Worm (Caenorhabditis elegans) whole organism, L3 larva: ENCODE data around the gene tap-1.

Experiments
- R02D3.7 ChIP-seq: fragments of 150-350 bp; optimal IDR thresholded peaks from 2 replicates; lab custom pipeline; 2014; ENCODE audit warnings: missing biosample characterization, missing genetic modification characterization
- ZK546.5 ChIP-seq: sonication (generic microtip); optimal IDR thresholded peaks from 2 replicates; lab custom pipeline; 2017; ENCODE audit warnings: missing biosample characterization, missing genetic modification characterization
- aly-2 ChIP-seq: fragments of 150-350 bp; optimal IDR thresholded peaks from 2 replicates; lab custom pipeline; 2014; ENCODE audit warnings: missing biosample characterization, missing genetic modification characterization
- ama-1 ChIP-seq: fragments of 150-350 bp; optimal IDR thresholded peaks from 2 replicates; lab custom pipeline; 2018
- ceh-16 ChIP-seq: sonication (generic microtip); optimal IDR thresholded peaks from 2 replicates; lab custom pipeline; 2017; ENCODE audit warnings: missing biosample characterization, missing genetic modification characterization
- ceh-28 ChIP-seq: fragments of 150-350 bp; optimal IDR thresholded peaks from 2 replicates; lab custom pipeline; 2014; ENCODE audit warnings: missing biosample characterization, missing genetic modification reagents, missing genetic modification characterization
- ceh-82 ChIP-seq: fragments of 150-350 bp; optimal IDR thresholded peaks from 2 replicates; lab custom pipeline; 2014; ENCODE audit warnings: missing biosample characterization, missing genetic modification characterization
- ceh-9 ChIP-seq: sonication (generic microtip); optimal IDR thresholded peaks from 2 replicates; lab custom pipeline; 2018; ENCODE audit warnings: missing biosample characterization, missing genetic modification characterization
- daf-12 ChIP-seq: fragments of 150-350 bp; optimal IDR thresholded peaks from 2 replicates; lab custom pipeline; 2014; ENCODE audit warnings: missing biosample characterization, missing genetic modification reagents, missing genetic modification characterization
- egl-27 ChIP-seq: sonication (generic microtip); optimal IDR thresholded peaks from 4 replicates; lab custom pipeline; 2017; ENCODE audit warnings: missing biosample characterization, missing genetic modification reagents, missing genetic modification characterization
- egl-5 ChIP-seq: fragments of 150-350 bp; optimal IDR thresholded peaks from 2 replicates; lab custom pipeline; 2017; ENCODE audit warnings: missing biosample characterization, missing genetic modification reagents, missing genetic modification characterization, inconsistent platforms
- elt-1 ChIP-seq: fragments of 150-350 bp; optimal IDR thresholded peaks from 2 replicates; lab custom pipeline; 2014; ENCODE audit warnings: missing biosample characterization, missing genetic modification characterization
- elt-2 ChIP-seq: sonication (generic microtip); optimal IDR thresholded peaks from 2 replicates; lab custom pipeline; 2016; ENCODE audit warnings: missing genetic modification reagents, mild to moderate bottlenecking, missing genetic modification characterization, missing compliant biosample characterization
- elt-3 ChIP-seq, 3 experiments: fragments of 150-350 bp in 1 of 3; sonication (generic microtip) in 2 of 3; optimal IDR thresholded peaks; 2 replicates in 2 of 3; 4 replicates in 1 of 3; lab custom pipeline; 2014 to 2017; ENCODE audit warnings: missing biosample characterization in 3 of 3, missing genetic modification characterization in 3 of 3
- eor-1 ChIP-seq, 2 experiments: fragments of 150-350 bp; optimal IDR thresholded peaks; 2 replicates each; lab custom pipeline; 2014 to 2018; ENCODE audit warnings: missing biosample characterization in 2 of 2, missing genetic modification characterization in 2 of 2
- fkh-10 ChIP-seq: sonication (generic microtip); optimal IDR thresholded peaks from 2 replicates; lab custom pipeline; 2017; ENCODE audit warnings: missing biosample characterization, missing genetic modification reagents, missing genetic modification characterization
- fkh-2 ChIP-seq: fragments of 150-350 bp; optimal IDR thresholded peaks from 2 replicates; lab custom pipeline; 2014; ENCODE audit warnings: missing biosample characterization, missing genetic modification reagents, missing genetic modification characterization
- fos-1 ChIP-seq: fragments of 150-350 bp; optimal IDR thresholded peaks from 2 replicates; lab custom pipeline; 2014; ENCODE audit warnings: missing biosample characterization, missing genetic modification characterization
- hmg-11 ChIP-seq: sonication (generic microtip); optimal IDR thresholded peaks from 2 replicates; lab custom pipeline; 2016; ENCODE audit warnings: missing genetic modification characterization, missing compliant biosample characterization
- jun-1 ChIP-seq: fragments of 150-350 bp; optimal IDR thresholded peaks from 2 replicates; lab custom pipeline; 2014; ENCODE audit warnings: missing biosample characterization, missing genetic modification reagents, missing genetic modification characterization
- lin-15B ChIP-seq: fragments of 150-350 bp; optimal IDR thresholded peaks from 2 replicates; lab custom pipeline; 2014; ENCODE audit warnings: missing biosample characterization, missing genetic modification characterization
- lin-39 ChIP-seq: fragments of 150-350 bp; optimal IDR thresholded peaks from 2 replicates; lab custom pipeline; 2018; ENCODE audit warnings: missing biosample characterization, missing genetic modification reagents, missing genetic modification characterization
- lsy-12 ChIP-seq: sonication (generic microtip); optimal IDR thresholded peaks from 2 replicates; lab custom pipeline; 2016; ENCODE audit warnings: mild to moderate bottlenecking, missing genetic modification characterization, missing compliant biosample characterization
- mdl-1 ChIP-seq: fragments of 150-350 bp; optimal IDR thresholded peaks from 2 replicates; lab custom pipeline; 2014; ENCODE audit warnings: missing biosample characterization, missing genetic modification characterization
- mml-1 ChIP-seq: fragments of 150-350 bp; sonication (generic microtip); optimal IDR thresholded peaks from 3 replicates; lab custom pipeline; 2014; ENCODE audit warnings: missing biosample characterization, missing genetic modification characterization
- nfya-1 ChIP-seq: sonication (generic microtip); optimal IDR thresholded peaks from 2 replicates; lab custom pipeline; 2017; ENCODE audit warnings: missing genetic modification characterization, mild to moderate bottlenecking, missing compliant biosample characterization, antibody characterized with exemption, moderate library complexity; ENCODE audit not compliant: insufficient read depth
- nhr-11 ChIP-seq: fragments of 150-350 bp; optimal IDR thresholded peaks from 2 replicates; lab custom pipeline; 2014; ENCODE audit warnings: missing biosample characterization, missing genetic modification characterization
- nhr-12 ChIP-seq: fragments of 150-350 bp; optimal IDR thresholded peaks from 2 replicates; lab custom pipeline; 2014; ENCODE audit warnings: missing biosample characterization, missing genetic modification characterization
- nhr-23 ChIP-seq: fragments of 150-350 bp; optimal IDR thresholded peaks from 2 replicates; lab custom pipeline; 2014; ENCODE audit warnings: missing biosample characterization, missing genetic modification reagents, missing genetic modification characterization
- nhr-237 ChIP-seq: fragments of 150-350 bp; optimal IDR thresholded peaks from 2 replicates; lab custom pipeline; 2014; ENCODE audit warnings: missing biosample characterization, missing genetic modification characterization
- nhr-25 ChIP-seq: sonication (generic microtip); optimal IDR thresholded peaks from 2 replicates; lab custom pipeline; 2017; ENCODE audit warnings: missing biosample characterization, missing genetic modification characterization
- nhr-28 ChIP-seq: fragments of 150-350 bp; optimal IDR thresholded peaks from 2 replicates; lab custom pipeline; 2014; ENCODE audit warnings: missing biosample characterization, missing genetic modification characterization
- nhr-43 ChIP-seq: sonication (generic microtip); optimal IDR thresholded peaks from 2 replicates; lab custom pipeline; 2016; ENCODE audit warnings: mild to moderate bottlenecking, missing genetic modification characterization, missing compliant biosample characterization; ENCODE audit not compliant: poor library complexity, severe bottlenecking
- nhr-76 ChIP-seq: fragments of 150-350 bp; sonication (generic microtip); optimal IDR thresholded peaks from 5 replicates; lab custom pipeline; 2014; ENCODE audit warnings: missing biosample characterization, missing genetic modification characterization
- nhr-77 ChIP-seq: fragments of 150-350 bp; optimal IDR thresholded peaks from 2 replicates; lab custom pipeline; 2014; ENCODE audit warnings: missing biosample characterization, missing genetic modification characterization
- pha-4 ChIP-seq: fragments of 150-350 bp; optimal IDR thresholded peaks from 2 replicates; lab custom pipeline; 2014; ENCODE audit warnings: missing biosample characterization, missing genetic modification reagents, missing genetic modification characterization
- pqm-1 ChIP-seq: fragments of 150-350 bp; optimal IDR thresholded peaks from 2 replicates; lab custom pipeline; 2017; ENCODE audit warnings: missing biosample characterization, missing genetic modification characterization, inconsistent platforms
- sea-2 ChIP-seq: fragments of 150-350 bp; sonication (generic microtip); optimal IDR thresholded peaks from 4 replicates; lab custom pipeline; 2014; ENCODE audit warnings: missing biosample characterization, missing genetic modification reagents, missing genetic modification characterization
- skn-1 ChIP-seq: fragments of 150-350 bp; optimal IDR thresholded peaks from 2 replicates; lab custom pipeline; 2014; ENCODE audit warnings: missing biosample characterization, missing genetic modification characterization
- snpc-4 ChIP-seq: fragments of 150-350 bp; optimal IDR thresholded peaks from 2 replicates; lab custom pipeline; 2014; ENCODE audit warnings: missing biosample characterization, missing genetic modification characterization
- tbx-2 ChIP-seq: sonication (generic microtip); optimal IDR thresholded peaks from 2 replicates; lab custom pipeline; 2016; ENCODE audit warnings: mild to moderate bottlenecking, missing genetic modification characterization, missing compliant biosample characterization
- unc-39 ChIP-seq: sonication (generic microtip); optimal IDR thresholded peaks from 4 replicates; lab custom pipeline; 2017; ENCODE audit warnings: missing biosample characterization, missing genetic modification characterization
- unc-62 ChIP-seq: fragments of 150-350 bp; sonication (generic microtip); optimal IDR thresholded peaks from 4 replicates; lab custom pipeline; 2014; ENCODE audit warnings: missing biosample characterization, missing genetic modification reagents, missing genetic modification characterization
- zag-1 ChIP-seq: fragments of 150-350 bp; optimal IDR thresholded peaks from 2 replicates; lab custom pipeline; 2014; ENCODE audit warnings: missing biosample characterization, missing genetic modification characterization
- ztf-11 ChIP-seq: fragments of 150-350 bp; optimal IDR thresholded peaks from 2 replicates; lab custom pipeline; 2014; ENCODE audit warnings: missing biosample characterization, missing genetic modification characterization
- ztf-4 ChIP-seq: fragments of 150-350 bp; optimal IDR thresholded peaks from 2 replicates; lab custom pipeline; 2014; ENCODE audit warnings: missing biosample characterization, missing genetic modification characterization

tap-1 gene

ce11 chrX:14549709-14550199 lies 39.7 kb upstream of the tap-1 start, which contains the start of gene ram-5:
Gene ram-5 (plus strand): TSS chrX:14550149.
- no peak for TF ChIP-seq hmg-11 (tag; lab: Kevin White, UChicago)
- no peak for TF ChIP-seq nhr-237 (tag; lab: Kevin White, UChicago)
- no peak for TF ChIP-seq elt-3 (tag; optimal IDR thresholded peaks at IDR 0.05; lab: Kevin White, UChicago)
- no peak for TF ChIP-seq fkh-10 (GFP tag; lab: Kevin White, UChicago)
- TF ChIP-seq lin-15B (tag; lab: Kevin White, UChicago), result no peak
- no peak for TF ChIP-seq nhr-28 (tag; lab: Kevin White, UChicago)
- no peak for TF ChIP-seq R02D3.7
- TF ChIP-seq skn-1 (tag; lab: Kevin White, UChicago), result no peak
- TF ChIP-seq nhr-11, result no peak
- no peak for TF ChIP-seq ceh-28 (tag; lab: Kevin White, UChicago)
- no peak for TF ChIP-seq sea-2 (GFP tag; lab: Kevin White, UChicago)
- no peak for TF ChIP-seq nhr-43

ce11 chrX:14556403-14556802 lies 33.0 kb upstream of the tap-1 start:
- TF ChIP-seq R02D3.7, result no peak
- no peak for TF ChIP-seq lin-39
- TF ChIP-seq jun-1 (tag; lab: Kevin White, UChicago), result no peak
- no peak for TF ChIP-seq pqm-1 (tag; lab: Kevin White, UChicago)
- no peak for TF ChIP-seq mml-1 (tag; lab: Kevin White, UChicago)
- no peak for TF ChIP-seq ceh-28 (tag; lab: Kevin White, UChicago)
- no peak for TF ChIP-seq ceh-9 (tag; lab: Kevin White, UChicago)
- TF ChIP-seq ceh-82 (tag; lab: Kevin White, UChicago), result no peak
- no peak for TF ChIP-seq nhr-25 (tag; lab: Kevin White, UChicago)
- no peak for TF ChIP-seq elt-1 (tag; lab: Kevin White, UChicago)
- TF ChIP-seq egl-27 (tag; lab: Kevin White, UChicago), result no peak

- TF ChIP-seq ZK546.5, result no peak
- no peak for TF ChIP-seq ceh-82 (tag; lab: Kevin White, UChicago)
- no peak for TF ChIP-seq ceh-16
- TF ChIP-seq lin-39, result peak; percentile 80
- peak; percentile 75 for TF ChIP-seq nfya-1 (tag; lab: Kevin White, UChicago)
- TF ChIP-seq egl-27 (tag; lab: Kevin White, UChicago), result no peak
- no peak for TF ChIP-seq nhr-12 (tag; lab: Kevin White, UChicago)
- TF ChIP-seq elt-2 (tag; lab: Kevin White, UChicago), result no peak
- TF ChIP-seq pha-4 (tag; lab: Kevin White, UChicago), result peak; percentile 60
- no peak for TF ChIP-seq ceh-9 (tag; lab: Kevin White, UChicago)
- no peak for TF ChIP-seq ztf-11 (tag; lab: Kevin White, UChicago)
- TF ChIP-seq R02D3.7, result no peak
- TF ChIP-seq elt-1 (tag; lab: Kevin White, UChicago), result no peak
- TF ChIP-seq fkh-2 (tag; lab: Kevin White, UChicago), result peak; percentile 65
- TF ChIP-seq fkh-10 (GFP tag; lab: Kevin White, UChicago), result peak; percentile 20
- TF ChIP-seq unc-62 (GFP tag; lab: Kevin White, UChicago), result no peak
- TF ChIP-seq daf-12 (tag; lab: Kevin White, UChicago), result no peak
- no peak for TF ChIP-seq lin-15B (tag; lab: Kevin White, UChicago)
- TF ChIP-seq mdl-1 (tag; lab: Kevin White, UChicago), result peak; percentile 10
- no peak for TF ChIP-seq elt-3 (tag; optimal IDR thresholded peaks at IDR 0.05; lab: Kevin White, UChicago)
- TF ChIP-seq tbx-2, result peak; percentile 47
- peak; percentile 13 for TF ChIP-seq lsy-12 (tag; lab: Kevin White, UChicago)
- TF ChIP-seq pqm-1 (tag; lab: Kevin White, UChicago), result no peak
- TF ChIP-seq nhr-23 (tag; lab: Kevin White, UChicago), result peak; percentile 10
- no peak for TF ChIP-seq ama-1 (lab: Kevin White, UChicago)
- TF ChIP-seq ceh-28 (tag; lab: Kevin White, UChicago), result peak; percentile 8
- TF ChIP-seq egl-5 (tag; lab: Kevin White, UChicago), result no peak
- TF ChIP-seq hmg-11 (tag; lab: Kevin White, UChicago), result peak; percentile 12
- no peak for TF ChIP-seq skn-1 (tag; lab: Kevin White, UChicago)
- TF ChIP-seq nhr-76, result no peak
- TF ChIP-seq mml-1 (tag; lab: Kevin White, UChicago), result no peak
- TF ChIP-seq aly-2 (tag; lab: Kevin White, UChicago), result no peak
- TF ChIP-seq ztf-4, result no peak
- TF ChIP-seq zag-1 (tag; lab: Kevin White, UChicago), result peak; percentile 5
- no peak for TF ChIP-seq nhr-25 (tag; lab: Kevin White, UChicago)
- no peak for TF ChIP-seq fos-1 (tag; lab: Kevin White, UChicago)
- no peak for TF ChIP-seq unc-39
- TF ChIP-seq snpc-4, result no peak
- no peak for TF ChIP-seq jun-1 (tag; lab: Kevin White, UChicago)
- peak; percentile 38 for TF ChIP-seq nhr-43
- no peak for TF ChIP-seq nhr-77 (tag; lab: Kevin White, UChicago)
- peak; percentile 48 for TF ChIP-seq sea-2 (GFP tag; lab: Kevin White, UChicago)
- TF ChIP-seq eor-1 (tag; optimal IDR thresholded peaks at IDR 0.05; lab: Kevin White, UChicago), result no peak
These were observed 32.0 kb upstream of the tap-1 start for ce11 chrX:14557352-14557935.
